Fruit fly (Drosophila melanogaster) whole organism, adult: ENCODE results near the gene rod.

ENCODE experiments used
- CG11617 ChIP-seq: fragments of 200-800 bp; sonication (Bioruptor generic); optimal IDR thresholded peaks from 2 replicates; lab custom pipeline; 2017; ENCODE audit warnings: mild to moderate bottlenecking, missing biosample characterization, missing genetic modification reagents, missing genetic modification characterization
- CG12768 ChIP-seq: fragments of 200-800 bp; sonication (Bioruptor generic); optimal IDR thresholded peaks from 2 replicates; lab custom pipeline; 2017; ENCODE audit warnings: missing biosample characterization, missing genetic modification characterization, mild to moderate bottlenecking, moderate library complexity, missing genetic modification reagents
- CG14711 ChIP-seq: fragments of 200-800 bp; sonication (Bioruptor generic); optimal IDR thresholded peaks from 2 replicates; lab custom pipeline; 2018; ENCODE audit warnings: missing biosample characterization, mild to moderate bottlenecking, missing genetic modification characterization, moderate library complexity
- CG1620 ChIP-seq: fragments of 200-800 bp; sonication (Bioruptor generic); optimal IDR thresholded peaks from 2 replicates; lab custom pipeline; 2016; ENCODE audit warnings: missing biosample characterization, missing genetic modification characterization
- CG33017 ChIP-seq: fragments of 200-800 bp; sonication (Bioruptor generic); optimal IDR thresholded peaks from 2 replicates; lab custom pipeline; 2018; ENCODE audit warnings: missing biosample characterization, mild to moderate bottlenecking, missing genetic modification characterization, moderate library complexity
- CG5204 ChIP-seq: fragments of 200-800 bp; sonication (Bioruptor generic); optimal IDR thresholded peaks from 2 replicates; lab custom pipeline; 2016; ENCODE audit warnings: missing biosample characterization, missing genetic modification characterization
- CG7045 ChIP-seq: fragments of 200-800 bp; sonication (Bioruptor generic); optimal IDR thresholded peaks from 2 replicates; lab custom pipeline; 2017; ENCODE audit warnings: missing biosample characterization, mild to moderate bottlenecking, missing genetic modification characterization
- CG7101 ChIP-seq: fragments of 200-800 bp; sonication (Bioruptor generic); optimal IDR thresholded peaks from 2 replicates; lab custom pipeline; 2018; ENCODE audit warnings: missing biosample characterization, mild to moderate bottlenecking, missing genetic modification characterization, moderate library complexity
- Clk ChIP-seq: fragments of 200-800 bp; sonication (Bioruptor generic); optimal IDR thresholded peaks from 2 replicates; lab custom pipeline; 2017; ENCODE audit warnings: missing biosample characterization, missing genetic modification characterization
- Crg-1 ChIP-seq: fragments of 200-800 bp; sonication (Bioruptor generic); optimal IDR thresholded peaks from 2 replicates; lab custom pipeline; 2016; ENCODE audit warnings: missing biosample characterization, missing genetic modification characterization
- Hr96 ChIP-seq: fragments of 200-800 bp; sonication (Bioruptor generic); optimal IDR thresholded peaks from 2 replicates; lab custom pipeline; 2016; ENCODE audit warnings: missing biosample characterization, missing genetic modification characterization
- Mnt ChIP-seq: fragments of 200-800 bp; sonication (Bioruptor generic); optimal IDR thresholded peaks from 2 replicates; lab custom pipeline; 2016; ENCODE audit warnings: missing biosample characterization, mild to moderate bottlenecking, missing genetic modification characterization
- bab1 ChIP-seq: fragments of 200-800 bp; sonication (Bioruptor generic); optimal IDR thresholded peaks from 3 replicates; lab custom pipeline; 2019; ENCODE audit warnings: missing biosample characterization, mild to moderate bottlenecking, missing genetic modification characterization, moderate library complexity
- cic ChIP-seq: fragments of 200-800 bp; sonication (Bioruptor generic); optimal IDR thresholded peaks from 2 replicates; lab custom pipeline; 2017; ENCODE audit warnings: missing biosample characterization, mild to moderate bottlenecking, missing genetic modification characterization, moderate library complexity
- cnc ChIP-seq, 2 experiments: fragments of >200 bp; optimal IDR thresholded peaks; 2 replicates each; lab custom pipeline; 2017
- kay ChIP-seq: fragments of 200-800 bp; sonication (Bioruptor generic); peaks from one replicate; lab custom pipeline; 2016; ENCODE audit warnings: missing biosample characterization, missing genetic modification characterization, borderline replicate concordance
- ovo ChIP-seq: fragments of 200-800 bp; sonication (Bioruptor generic); optimal IDR thresholded peaks from 2 replicates; lab custom pipeline; 2016; ENCODE audit warnings: missing biosample characterization, missing genetic modification characterization
- pad ChIP-seq: fragments of 200-800 bp; sonication (Bioruptor generic); optimal IDR thresholded peaks from 3 replicates; lab custom pipeline; 2017; ENCODE audit warnings: missing biosample characterization, missing genetic modification characterization, mild to moderate bottlenecking, moderate library complexity, missing genetic modification reagents
- tj ChIP-seq: fragments of 200-800 bp; sonication (Bioruptor generic); optimal IDR thresholded peaks from 3 replicates; lab custom pipeline; 2017; ENCODE audit warnings: missing biosample characterization, mild to moderate bottlenecking, missing genetic modification characterization, moderate library complexity
- toe ChIP-seq: fragments of 200-800 bp; sonication (Bioruptor generic); optimal IDR thresholded peaks from 2 replicates; lab custom pipeline; 2016; ENCODE audit warnings: missing biosample characterization, missing genetic modification characterization

rod gene

dm6 chr3R:31580586-31580994 is at the start of gene rod, which contains the start of gene pygo:
TSS of gene rod (plus strand) at chr3R:31580951.
TSS of gene pygo (minus strand) at chr3R:31580699.
- TF ChIP-seq Mnt (GFP tag; lab: Kevin White, UChicago) (no peak), CG12768 (GFP tag; lab: Kevin White, UChicago) (no peak), toe (no peak), CG1620 (GFP tag; lab: Kevin White, UChicago) (no peak), Hr96 (GFP tag; lab: Kevin White, UChicago) (no peak), cnc (optimal IDR thresholded peaks at IDR 0.05; lab: Kevin White, UChicago) (no peak), CG14711 (peak; percentile 41), Clk (no peak), bab1 (GFP tag; lab: Kevin White, UChicago) (peak; percentile 42)

- TF ChIP-seq CG11617 (GFP tag; lab: Kevin White, UChicago) = no peak
- TF ChIP-seq Crg-1 (GFP tag; lab: Kevin White, UChicago) = no peak
- TF ChIP-seq tj (GFP tag; lab: Kevin White, UChicago) = no peak
- TF ChIP-seq Clk = no peak
- TF ChIP-seq CG12768 (GFP tag; lab: Kevin White, UChicago) = no peak
- TF ChIP-seq Hr96 (GFP tag; lab: Kevin White, UChicago) = no peak
- no peak for TF ChIP-seq CG5204 (GFP tag; lab: Kevin White, UChicago)
- TF ChIP-seq Mnt (GFP tag; lab: Kevin White, UChicago) = no peak
- no peak for TF ChIP-seq CG7045 (GFP tag; lab: Kevin White, UChicago)
- TF ChIP-seq CG14711 = no peak
- TF ChIP-seq toe = no peak
- no peak for TF ChIP-seq cic (GFP tag; lab: Kevin White, UChicago)
- no peak for TF ChIP-seq cnc (optimal IDR thresholded peaks at IDR 0.05; lab: Kevin White, UChicago)
- TF ChIP-seq kay (GFP tag; lab: Kevin White, UChicago) = no peak
- TF ChIP-seq CG33017 = no peak
- no peak for TF ChIP-seq bab1 (GFP tag; lab: Kevin White, UChicago)
These were observed 38.8 kb upstream of the rod start for dm6 chr3R:31541915-31542314.

- no peak for TF ChIP-seq ovo (GFP tag; lab: Kevin White, UChicago)
- TF ChIP-seq Clk = no peak
- no peak for TF ChIP-seq tj (GFP tag; lab: Kevin White, UChicago)
- TF ChIP-seq CG11617 (GFP tag; lab: Kevin White, UChicago) = no peak
- no peak for TF ChIP-seq CG1620 (GFP tag; lab: Kevin White, UChicago)
- TF ChIP-seq Crg-1 (GFP tag; lab: Kevin White, UChicago) = no peak
- no peak for TF ChIP-seq cnc (optimal IDR thresholded peaks at IDR 0.05; lab: Kevin White, UChicago)
- no peak for TF ChIP-seq CG33017
- TF ChIP-seq Mnt (GFP tag; lab: Kevin White, UChicago) = no peak
- TF ChIP-seq pad (GFP tag; lab: Kevin White, UChicago) = no peak
These were observed 38.0 kb upstream of the rod start, which contains the start of gene nyo for dm6 chr3R:31542721-31543120. TSS of gene nyo (plus strand) at chr3R:31543032.

- TF ChIP-seq CG12768 (GFP tag; lab: Kevin White, UChicago) (no peak), kay (GFP tag; lab: Kevin White, UChicago) (no peak), toe (no peak), CG7045 (GFP tag; lab: Kevin White, UChicago) (no peak), CG1620 (GFP tag; lab: Kevin White, UChicago) (no peak), cnc (optimal IDR thresholded peaks at IDR 0.05; lab: Kevin White, UChicago) (no peak), pad (GFP tag; lab: Kevin White, UChicago) (no peak), Clk (no peak), tj (GFP tag; lab: Kevin White, UChicago) (no peak), CG33017 (no peak), Crg-1 (GFP tag; lab: Kevin White, UChicago) (no peak), CG7101 (tag; lab: Kevin White, UChicago) (no peak), Hr96 (GFP tag; lab: Kevin White, UChicago) (no peak)
These were observed 31.8 kb upstream of the rod start for dm6 chr3R:31548766-31549510.

DNA sequence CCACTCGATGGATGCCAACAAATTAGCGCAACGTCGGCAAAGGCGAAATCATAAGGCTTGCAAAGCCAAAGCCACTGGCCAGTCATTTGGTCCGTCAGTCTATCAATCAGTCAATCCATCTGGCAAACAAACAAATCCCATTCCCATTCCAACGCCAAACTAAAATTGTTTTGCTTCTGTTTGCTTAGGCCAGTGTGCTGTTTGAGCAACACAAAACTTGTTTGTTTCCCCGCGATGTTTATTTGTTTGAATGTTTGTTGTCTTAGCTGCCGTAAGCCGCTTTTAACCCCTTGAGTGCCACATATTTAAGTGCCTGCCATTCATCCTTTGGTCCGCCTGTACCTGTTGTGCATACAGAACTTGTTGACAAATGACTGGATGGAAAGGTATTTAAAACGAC is 29.8 kb upstream of the rod start:
- TF ChIP-seq CG1620 (GFP tag; lab: Kevin White, UChicago) (no peak), CG5204 (GFP tag; lab: Kevin White, UChicago) (no peak), Mnt (GFP tag; lab: Kevin White, UChicago) (no peak), CG14711 (no peak), ovo (GFP tag; lab: Kevin White, UChicago) (no peak), kay (GFP tag; lab: Kevin White, UChicago) (no peak), toe (no peak), Clk (no peak), CG11617 (GFP tag; lab: Kevin White, UChicago) (no peak), tj (GFP tag; lab: Kevin White, UChicago) (no peak)

DNA sequence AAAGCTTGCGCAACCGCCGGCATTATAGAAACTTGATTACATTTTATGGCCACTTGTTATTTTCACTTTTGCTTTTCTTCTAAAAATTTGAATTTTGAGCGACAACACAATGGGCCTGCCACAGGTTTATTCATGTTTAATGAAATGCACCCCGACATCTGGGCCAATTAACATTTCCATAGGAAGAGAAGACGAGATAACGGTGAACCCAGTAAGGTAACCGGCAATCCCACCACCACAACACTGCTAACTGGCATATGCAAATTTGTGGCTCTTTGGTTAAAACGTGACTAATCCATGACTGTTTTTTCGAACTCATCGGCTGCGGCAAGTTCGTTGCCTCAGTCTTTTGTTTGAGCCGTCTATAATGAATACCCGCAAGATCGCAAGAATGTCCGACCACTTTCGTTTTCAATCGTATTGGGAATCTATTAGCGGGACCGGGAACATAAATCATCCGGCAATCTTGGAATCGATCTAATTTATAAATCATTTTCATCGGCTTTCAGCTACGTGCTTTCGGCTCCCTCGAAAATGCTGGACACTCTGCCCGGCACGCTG is 22.0 kb upstream of the rod start:
- no peak for TF ChIP-seq tj (GFP tag; lab: Kevin White, UChicago)
- no peak for TF ChIP-seq Mnt (GFP tag; lab: Kevin White, UChicago)
- TF ChIP-seq Hr96 (GFP tag; lab: Kevin White, UChicago) = no peak
- no peak for TF ChIP-seq CG11617 (GFP tag; lab: Kevin White, UChicago)
- no peak for TF ChIP-seq kay (GFP tag; lab: Kevin White, UChicago)
- no peak for TF ChIP-seq CG12768 (GFP tag; lab: Kevin White, UChicago)
- no peak for TF ChIP-seq CG14711
- no peak for TF ChIP-seq bab1 (GFP tag; lab: Kevin White, UChicago)
- TF ChIP-seq CG33017 = no peak
- TF ChIP-seq Crg-1 (GFP tag; lab: Kevin White, UChicago) = no peak
- TF ChIP-seq CG5204 (GFP tag; lab: Kevin White, UChicago) = no peak
- no peak for TF ChIP-seq Clk
- no peak for TF ChIP-seq toe
- TF ChIP-seq pad (GFP tag; lab: Kevin White, UChicago) = no peak
- TF ChIP-seq CG1620 (GFP tag; lab: Kevin White, UChicago) = no peak
- no peak for TF ChIP-seq CG7045 (GFP tag; lab: Kevin White, UChicago)
